Fruit fly (Drosophila melanogaster): Measurements from ENCODE around the gene IPIP.
A peak's percentile ranks its signal among the peaks of the same experiment; 100 is the strongest.

The IPIP gene

dm6 chr2L:6051212-6051621 is 3.4 kb downstream of the IPIP start (continued):
- peak; percentile 90 for TF ChIP-seq kni (GFP tag; optimal IDR thresholded peaks at IDR 0.05)
- peak; percentile 96 for TF ChIP-seq CG17328 (GFP tag; IDR thresholded peaks at IDR 0.05)
- peak; percentile 92 for TF ChIP-seq Ptx1 (GFP tag; IDR thresholded peaks at IDR 0.05)
- TF ChIP-seq trh (GFP tag; optimal IDR thresholded peaks at IDR 0.05): peak; percentile 57
- TF ChIP-seq CG4282 (GFP tag; optimal IDR thresholded peaks at IDR 0.05): peak; percentile 85
- TF ChIP-seq CG15479 (GFP tag; optimal IDR thresholded peaks at IDR 0.05): no peak
- peak; percentile 86 for TF ChIP-seq CG1024 (GFP tag; IDR thresholded peaks at IDR 0.05)
- peak; percentile 90 for TF ChIP-seq p53 (GFP tag; optimal IDR thresholded peaks at IDR 0.05)
- no peak for TF ChIP-seq Dfd (GFP tag; optimal IDR thresholded peaks at IDR 0.05)
- TF ChIP-seq CG11247 (GFP tag; IDR thresholded peaks at IDR 0.05): peak; percentile 94
- TF ChIP-seq CG12236 (GFP tag; optimal IDR thresholded peaks at IDR 0.05): peak; percentile 92
- peak; percentile 92 for TF ChIP-seq CG1529 (GFP tag; optimal IDR thresholded peaks at IDR 0.05)
- peak; percentile 73 for TF ChIP-seq CG11093 (GFP tag; IDR thresholded peaks at IDR 0.05)
- no peak for TF ChIP-seq sqz (GFP tag; optimal IDR thresholded peaks at IDR 0.05)
- TF ChIP-seq Doc2 (GFP tag; IDR thresholded peaks at IDR 0.05): no peak
- peak; percentile 77 for TF ChIP-seq CG13123 (GFP tag; optimal IDR thresholded peaks at IDR 0.05)
- peak; percentile 92 for TF ChIP-seq fd3F (GFP tag; optimal IDR thresholded peaks at IDR 0.05)
- TF ChIP-seq CG6813 (GFP tag; optimal IDR thresholded peaks at IDR 0.05): peak; percentile 98
- peak; percentile 97 for TF ChIP-seq CG12659 (GFP tag; optimal IDR thresholded peaks at IDR 0.05)
- peak; percentile 90 for TF ChIP-seq vfl (GFP tag; optimal IDR thresholded peaks at IDR 0.05)
- peak; percentile 90 for TF ChIP-seq fd96Cb (tag; optimal IDR thresholded peaks at IDR 0.05)
- peak; percentile 80 for TF ChIP-seq Rx (GFP tag; IDR thresholded peaks at IDR 0.05)
- peak; percentile 87 for TF ChIP-seq disco-r (GFP tag; optimal IDR thresholded peaks at IDR 0.05)
- TF ChIP-seq aop (GFP tag; IDR thresholded peaks at IDR 0.05): 0 out of 2 replicates have a peak, but pooled peaks have one; percentile 31
- peak; percentile 96 for TF ChIP-seq nmo (GFP tag; optimal IDR thresholded peaks at IDR 0.05)
- TF ChIP-seq CG1792 (GFP tag; optimal IDR thresholded peaks at IDR 0.05): peak; percentile 90
- TF ChIP-seq tup (GFP tag; optimal IDR thresholded peaks at IDR 0.05): peak; percentile 92
- TF ChIP-seq Doc3 (GFP tag; IDR thresholded peaks at IDR 0.05; ENCODE audit: partially characterized antibody): no peak
- peak; percentile 99 for TF ChIP-seq CG18599 (GFP tag; optimal IDR thresholded peaks at IDR 0.05)
- TF ChIP-seq Nf-YA (GFP tag; IDR thresholded peaks at IDR 0.05): peak; percentile 90
- TF ChIP-seq Optix (GFP tag; IDR thresholded peaks at IDR 0.05): peak; percentile 91
- TF ChIP-seq CG6854 (GFP tag; optimal IDR thresholded peaks at IDR 0.05): peak; percentile 97
- TF ChIP-seq MESR4 (GFP tag; optimal IDR thresholded peaks at IDR 0.05): peak; percentile 46
- peak; percentile 92 for TF ChIP-seq kah (GFP tag; optimal IDR thresholded peaks at IDR 0.05)
- TF ChIP-seq CG14965 (GFP tag; optimal IDR thresholded peaks at IDR 0.05; ENCODE audit: borderline replicate concordance): peak; percentile 62
- TF ChIP-seq NfI (GFP tag; optimal IDR thresholded peaks at IDR 0.05): peak; percentile 95
- peak; percentile 95 for TF ChIP-seq CG18619 (GFP tag; optimal IDR thresholded peaks at IDR 0.05)
- peak; percentile 95 for TF ChIP-seq Spps (tag; optimal IDR thresholded peaks at IDR 0.05)
- TF ChIP-seq CG34422 (GFP tag; IDR thresholded peaks at IDR 0.05): peak; percentile 92
- TF ChIP-seq grau (tag; optimal IDR thresholded peaks at IDR 0.05): peak; percentile 96
- peak; percentile 95 for TF ChIP-seq repo (GFP tag; optimal IDR thresholded peaks at IDR 0.05)
- peak; percentile 81 for TF ChIP-seq CG10321 (GFP tag; IDR thresholded peaks at IDR 0.05)
- peak; percentile 97 for TF ChIP-seq CG17359 (tag; optimal IDR thresholded peaks at IDR 0.05)
- peak; percentile 83 for TF ChIP-seq CG8281 (tag; optimal IDR thresholded peaks at IDR 0.05)
- peak; percentile 95 for TF ChIP-seq CG33557 (GFP tag; optimal IDR thresholded peaks at IDR 0.05)
- TF ChIP-seq CrebB (tag; optimal IDR thresholded peaks at IDR 0.05): peak; percentile 98
- no peak for TF ChIP-seq eve (GFP tag; optimal IDR thresholded peaks at IDR 0.05)
- peak; percentile 90 for TF ChIP-seq wdn (GFP tag; IDR thresholded peaks at IDR 0.05)
- peak; percentile 97 for TF ChIP-seq tap (tag; optimal IDR thresholded peaks at IDR 0.05)
- peak; percentile 100 for TF ChIP-seq Med (GFP tag)
- TF ChIP-seq CG16813 (GFP tag; IDR thresholded peaks at IDR 0.05; ENCODE audit: partially characterized antibody): no peak
